Worm (Caenorhabditis elegans) whole organism, young adult: ENCODE results near the gene syd-1.

Experiments
- K12H6.12 ChIP-seq: fragments of 200-800 bp; sonication (Bioruptor generic); optimal IDR thresholded peaks from 2 replicates; lab custom pipeline; 2018; ENCODE audit warnings: mild to moderate bottlenecking, missing genetic modification characterization, missing compliant biosample characterization
- Y79H2A.3 ChIP-seq: fragments of 200-800 bp; sonication (Bioruptor generic); conservative IDR thresholded peaks from 2 replicates; pipeline ENCODE4 v1.3.6; 2022; ENCODE audit warnings: missing genetic modification reagents, missing genetic modification characterization, missing compliant biosample characterization
- ama-1 ChIP-seq, 3 experiments: fragments of 150-350 bp in 1 of 3; sonication (generic microtip) in 2 of 3; optimal IDR thresholded peaks; 2 replicates each; lab custom pipeline; 2014 to 2018; ENCODE audit warnings: missing biosample characterization in 2 of 3, missing genetic modification characterization in 2 of 3, missing genetic modification reagents in 2 of 3
- lin-35 ChIP-seq, 3 experiments: fragments of 150-350 bp in 2 of 3; sonication (generic microtip) in 1 of 3; optimal IDR thresholded peaks; 2 replicates each; lab custom pipeline; 2014 to 2018; ENCODE audit warnings: missing biosample characterization in 3 of 3, missing genetic modification characterization in 3 of 3, missing genetic modification reagents in 3 of 3
- pha-4 ChIP-seq: fragments of 150-350 bp; sonication (generic microtip); optimal IDR thresholded peaks from 2 replicates; lab custom pipeline; 2014; ENCODE audit warnings: missing biosample characterization, missing genetic modification reagents, missing genetic modification characterization
- ztf-22 ChIP-seq: fragments of 200-800 bp; sonication (Bioruptor generic); optimal IDR thresholded peaks from 2 replicates; lab custom pipeline; 2018; ENCODE audit warnings: mild to moderate bottlenecking, missing genetic modification characterization, moderate library complexity, missing compliant biosample characterization

DNA sequence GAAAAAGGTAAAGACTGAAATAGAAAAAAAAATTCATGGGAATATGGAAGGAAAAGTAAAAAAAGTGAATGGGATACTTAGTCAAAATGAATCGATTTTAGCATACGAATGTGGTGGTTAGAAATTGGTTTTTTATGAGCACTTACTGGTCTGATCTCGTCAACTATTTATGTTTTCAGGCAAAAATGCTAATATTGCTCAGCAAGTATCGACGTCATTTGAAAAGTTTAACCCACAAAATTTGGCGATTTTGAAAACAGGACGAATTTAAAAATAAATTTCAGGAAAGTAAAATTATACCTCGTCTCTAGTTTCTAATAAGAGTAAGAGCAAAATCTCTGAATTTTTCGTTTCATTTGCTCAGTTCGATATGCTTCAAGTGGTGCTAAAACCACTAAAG is 48.5 kb upstream of the syd-1 start:
- TF ChIP-seq Y79H2A.3 (GFP tag; lab: Robert Waterston, UW): no peak
- no peak for TF ChIP-seq ztf-22 (GFP tag; lab: Kevin White, UChicago)
- TF ChIP-seq lin-35 (GFP tag; optimal IDR thresholded peaks at IDR 0.05; lab: Kevin White, UChicago): no peak
- TF ChIP-seq ama-1 (optimal IDR thresholded peaks at IDR 0.05; lab: Kevin White, UChicago): no peak
- no peak for TF ChIP-seq ama-1 (GFP tag; optimal IDR thresholded peaks at IDR 0.05; lab: Kevin White, UChicago)
- no peak for TF ChIP-seq K12H6.12 (tag; lab: Kevin White, UChicago)
- no peak for TF ChIP-seq pha-4 (tag; lab: Kevin White, UChicago)
